Fruit fly (Drosophila melanogaster) whole organism, embryonic: ENCODE measurements around the gene Suv3.
A peak's percentile ranks its signal among the peaks of the same experiment; 100 is the strongest.

Source experiments
- Bgb ChIP-seq: fragments of 200-800 bp; sonication (Bioruptor generic); IDR thresholded peaks from 2 replicates; pipeline ENCODE4 v1.3.6; 2022; ENCODE audit warnings: missing biosample characterization, missing genetic modification characterization; ENCODE audit not compliant: partially characterized antibody
- CG10565 ChIP-seq: fragments of 200-800 bp; sonication (Bioruptor generic); optimal IDR thresholded peaks from 3 replicates; lab custom pipeline; 2016; ENCODE audit warnings: missing biosample characterization, mild to moderate bottlenecking, missing genetic modification characterization
- CG10979 ChIP-seq: fragments of 200-800 bp; sonication (Bioruptor generic); optimal IDR thresholded peaks from 2 replicates; lab custom pipeline; 2018; ENCODE audit warnings: missing biosample characterization, mild to moderate bottlenecking, missing genetic modification characterization, moderate library complexity
- CG12744 ChIP-seq: fragments of 200-800 bp; sonication (Bioruptor generic); optimal IDR thresholded peaks from 2 replicates; lab custom pipeline; 2016; ENCODE audit warnings: missing biosample characterization, missing genetic modification characterization
- CG12769 ChIP-seq: fragments of 200-800 bp; sonication (Bioruptor generic); optimal IDR thresholded peaks from 2 replicates; lab custom pipeline; 2019; ENCODE audit warnings: missing biosample characterization, mild to moderate bottlenecking, missing genetic modification characterization, moderate library complexity
- CG14014 ChIP-seq: fragments of 200-800 bp; sonication (Bioruptor generic); IDR thresholded peaks from 2 replicates; pipeline ENCODE4 v1.3.6; 2022; ENCODE audit warnings: missing biosample characterization, missing genetic modification characterization
- CG14860 ChIP-seq: fragments of 200-800 bp; sonication (Bioruptor generic); IDR thresholded peaks from 3 replicates; pipeline ENCODE4 v1.3.6; 2022; ENCODE audit warnings: missing biosample characterization, missing genetic modification characterization; ENCODE audit not compliant: partially characterized antibody
- CG15269 ChIP-seq: fragments of 200-800 bp; sonication (Bioruptor generic); optimal IDR thresholded peaks from 2 replicates; lab custom pipeline; 2018; ENCODE audit warnings: missing biosample characterization, mild to moderate bottlenecking, missing genetic modification characterization, moderate library complexity
- CG1647 ChIP-seq: fragments of 200-800 bp; sonication (Bioruptor generic); optimal IDR thresholded peaks from 3 replicates; lab custom pipeline; 2016; ENCODE audit warnings: missing biosample characterization, missing genetic modification characterization
- CG16779 ChIP-seq: fragments of 200-800 bp; sonication (Bioruptor generic); IDR thresholded peaks from 2 replicates; pipeline ENCODE4 v1.3.6; 2022; ENCODE audit warnings: missing biosample characterization, missing genetic modification characterization
- CG17385 ChIP-seq: fragments of 200-800 bp; sonication (Bioruptor generic); optimal IDR thresholded peaks from 3 replicates; lab custom pipeline; 2018; ENCODE audit warnings: missing biosample characterization, mild to moderate bottlenecking, missing genetic modification characterization
- CG17568 ChIP-seq: fragments of 200-800 bp; sonication (Bioruptor generic); optimal IDR thresholded peaks from 2 replicates; lab custom pipeline; 2018; ENCODE audit warnings: missing biosample characterization, mild to moderate bottlenecking, missing genetic modification characterization, moderate library complexity
- CG1832 ChIP-seq: fragments of 200-800 bp; sonication (Bioruptor generic); optimal IDR thresholded peaks from 2 replicates; lab custom pipeline; 2017; ENCODE audit warnings: missing biosample characterization, mild to moderate bottlenecking, missing genetic modification characterization, inconsistent platforms
- CG30020 ChIP-seq: fragments of 200-800 bp; optimal IDR thresholded peaks from 2 replicates; lab custom pipeline; 2019; ENCODE audit warnings: missing biosample characterization, mild to moderate bottlenecking, missing genetic modification characterization, moderate library complexity
- CG32767 ChIP-seq: fragments of 200-800 bp; sonication (Bioruptor generic); IDR thresholded peaks from 2 replicates; pipeline ENCODE4 v1.3.6; 2022; ENCODE audit warnings: missing biosample characterization, missing genetic modification characterization
- CG4328 ChIP-seq: fragments of 200-800 bp; sonication (Bioruptor generic); optimal IDR thresholded peaks from 3 replicates; lab custom pipeline; 2017; ENCODE audit warnings: missing biosample characterization, missing genetic modification reagents, missing genetic modification characterization
- CG43689 ChIP-seq: fragments of 200-800 bp; sonication (Bioruptor generic); IDR thresholded peaks from 2 replicates; pipeline ENCODE4 v1.3.6; 2022; ENCODE audit warnings: missing biosample characterization, missing genetic modification characterization
- CG4617 ChIP-seq: fragments of 200-800 bp; sonication (Bioruptor generic); optimal IDR thresholded peaks from 3 replicates; lab custom pipeline; 2016; ENCODE audit warnings: missing biosample characterization, missing genetic modification characterization, borderline replicate concordance
- CG5180 ChIP-seq: fragments of 200-800 bp; sonication (Bioruptor generic); optimal IDR thresholded peaks from 3 replicates; lab custom pipeline; 2017; ENCODE audit warnings: missing biosample characterization, missing genetic modification characterization, mild to moderate bottlenecking, moderate library complexity, missing genetic modification reagents
- CG6813 ChIP-seq: fragments of 200-800 bp; sonication (Bioruptor generic); optimal IDR thresholded peaks from 2 replicates; lab custom pipeline; 2017; ENCODE audit warnings: missing biosample characterization, missing genetic modification characterization, mild to moderate bottlenecking, moderate library complexity, missing genetic modification reagents
- CG7839 ChIP-seq: fragments of 200-800 bp; sonication (Bioruptor generic); optimal IDR thresholded peaks from 3 replicates; lab custom pipeline; 2018; ENCODE audit warnings: missing biosample characterization, mild to moderate bottlenecking, missing genetic modification characterization, moderate library complexity
- CkIIα-i1 ChIP-seq: fragments of 200-800 bp; sonication (Bioruptor generic); IDR thresholded peaks from 2 replicates; pipeline ENCODE4 v1.3.6; 2022; ENCODE audit warnings: missing biosample characterization, missing genetic modification characterization
- Dbx ChIP-seq: fragments of 200-800 bp; sonication (Bioruptor generic); IDR thresholded peaks from 3 replicates; pipeline ENCODE4 v1.3.6; 2022; ENCODE audit warnings: missing biosample characterization, missing genetic modification characterization
- Dek ChIP-seq: fragments of 200-800 bp; sonication (Bioruptor generic); optimal IDR thresholded peaks from 3 replicates; lab custom pipeline; 2019; ENCODE audit warnings: missing biosample characterization, mild to moderate bottlenecking, missing genetic modification characterization, moderate library complexity
- Dref ChIP-seq: fragments of 200-800 bp; sonication (Bioruptor generic); IDR thresholded peaks from 2 replicates; pipeline ENCODE4 v1.3.6; 2022; ENCODE audit warnings: missing biosample characterization, missing genetic modification characterization
- Fer1 ChIP-seq: fragments of 200-800 bp; sonication (Bioruptor generic); optimal IDR thresholded peaks from 2 replicates; lab custom pipeline; 2017; ENCODE audit warnings: missing biosample characterization, mild to moderate bottlenecking, missing genetic modification characterization
- HLH54F ChIP-seq: fragments of 200-800 bp; sonication (Bioruptor generic); optimal IDR thresholded peaks from 3 replicates; lab custom pipeline; 2016; ENCODE audit warnings: missing biosample characterization, missing genetic modification characterization
- Lhr ChIP-seq: fragments of 200-800 bp; sonication (Bioruptor generic); optimal IDR thresholded peaks from 3 replicates; lab custom pipeline; 2017; ENCODE audit warnings: mild to moderate bottlenecking, missing biosample characterization, missing genetic modification reagents, missing genetic modification characterization
- Lim3 ChIP-seq: fragments of 200-800 bp; sonication (Bioruptor generic); IDR thresholded peaks from 2 replicates; pipeline ENCODE4 v1.3.6; 2022; ENCODE audit warnings: missing biosample characterization, missing genetic modification characterization
- MTF-1 ChIP-seq: fragments of 200-800 bp; sonication (Bioruptor generic); optimal IDR thresholded peaks from 2 replicates; lab custom pipeline; 2018; ENCODE audit warnings: missing biosample characterization, mild to moderate bottlenecking, missing genetic modification characterization, borderline replicate concordance
- Nf-YB ChIP-seq: fragments of 200-800 bp; sonication (Bioruptor generic); optimal IDR thresholded peaks from 3 replicates; lab custom pipeline; 2019; ENCODE audit warnings: missing biosample characterization, mild to moderate bottlenecking, missing genetic modification characterization, moderate library complexity
- Ravus ChIP-seq: fragments of 200-800 bp; sonication (Bioruptor generic); IDR thresholded peaks from 2 replicates; pipeline ENCODE4 v1.3.6; 2022; ENCODE audit warnings: missing biosample characterization, missing genetic modification characterization
- Sox100B ChIP-seq: fragments of 200-800 bp; sonication (Bioruptor generic); optimal IDR thresholded peaks from 3 replicates; lab custom pipeline; 2018; ENCODE audit warnings: missing biosample characterization, mild to moderate bottlenecking, missing genetic modification characterization
- Tbp ChIP-seq: fragments of >200 bp; optimal IDR thresholded peaks from 2 replicates; lab custom pipeline; 2018; ENCODE audit warnings: missing biosample characterization, missing genetic modification characterization
- br ChIP-seq: fragments of >200 bp; optimal IDR thresholded peaks from 2 replicates; lab custom pipeline; 2017
- cato ChIP-seq: fragments of 200-800 bp; sonication (Bioruptor generic); optimal IDR thresholded peaks from 2 replicates; lab custom pipeline; 2016; ENCODE audit warnings: missing biosample characterization, missing genetic modification characterization, borderline replicate concordance
- dati ChIP-seq: fragments of 200-800 bp; sonication (Bioruptor generic); IDR thresholded peaks from 2 replicates; pipeline ENCODE4 v1.3.6; 2022; ENCODE audit warnings: missing biosample characterization, missing genetic modification characterization
- dmrt11E ChIP-seq: fragments of 200-800 bp; sonication (Bioruptor generic); optimal IDR thresholded peaks from 3 replicates; lab custom pipeline; 2018; ENCODE audit warnings: missing biosample characterization, mild to moderate bottlenecking, missing genetic modification characterization, moderate library complexity
- dpn ChIP-seq, 2 experiments: fragments of 200-800 bp; sonication (Bioruptor generic); optimal IDR thresholded peaks; 3 replicates each; lab custom pipeline; 2016; ENCODE audit warnings: missing biosample characterization in 2 of 2, missing genetic modification characterization in 2 of 2
- eve ChIP-seq, 2 experiments: fragments of >200 bp; optimal IDR thresholded peaks; 2 replicates each; lab custom pipeline; 2017; ENCODE audit warnings: missing biosample characterization in 2 of 2, missing genetic modification characterization in 2 of 2
- gt ChIP-seq: fragments of 200-800 bp; sonication (Bioruptor generic); IDR thresholded peaks from 2 replicates; pipeline ENCODE4 v1.3.6; 2022; ENCODE audit warnings: missing biosample characterization, missing genetic modification characterization
- hkb ChIP-seq, 2 experiments: fragments of 200-800 bp in 1 of 2; fragments of >200 bp in 1 of 2; sonication (Bioruptor generic) in 1 of 2; IDR thresholded peaks in 1 of 2; optimal IDR thresholded peaks in 1 of 2; 2 replicates each; pipeline versions ENCODE4 v1.3.6 to Lab custom; 2017 to 2022; ENCODE audit warnings: missing biosample characterization in 1 of 2, missing genetic modification characterization in 1 of 2
- knrl ChIP-seq: fragments of 200-800 bp; sonication (Bioruptor generic); IDR thresholded peaks from 3 replicates; pipeline ENCODE4 v1.3.6; 2022; ENCODE audit warnings: missing biosample characterization, missing genetic modification characterization; ENCODE audit not compliant: partially characterized antibody
- repo ChIP-seq: fragments of 200-800 bp; sonication (Bioruptor generic); optimal IDR thresholded peaks from 2 replicates; lab custom pipeline; 2016; ENCODE audit warnings: missing biosample characterization, missing genetic modification characterization
- sens-2 ChIP-seq: fragments of 200-800 bp; sonication (Bioruptor generic); IDR thresholded peaks from 2 replicates; pipeline ENCODE4 v1.3.6; 2022; ENCODE audit warnings: missing biosample characterization, missing genetic modification characterization
- sim ChIP-seq: fragments of 200-800 bp; sonication (Bioruptor generic); IDR thresholded peaks from 2 replicates; pipeline ENCODE4 v1.3.6; 2022; ENCODE audit warnings: missing biosample characterization, missing genetic modification characterization
- sqz ChIP-seq: fragments of 200-800 bp; sonication (Bioruptor generic); optimal IDR thresholded peaks from 3 replicates; lab custom pipeline; 2018; ENCODE audit warnings: missing biosample characterization, mild to moderate bottlenecking, missing genetic modification characterization
- sug ChIP-seq: fragments of 200-800 bp; optimal IDR thresholded peaks from 2 replicates; lab custom pipeline; 2019; ENCODE audit warnings: missing biosample characterization, mild to moderate bottlenecking, missing genetic modification characterization, moderate library complexity
- usp ChIP-seq: fragments of >200 bp; optimal IDR thresholded peaks from 2 replicates; lab custom pipeline; 2017; ENCODE audit warnings: missing biosample characterization, missing genetic modification characterization
- vnd ChIP-seq: fragments of 200-800 bp; sonication (Bioruptor generic); IDR thresholded peaks from 3 replicates; pipeline ENCODE4 v1.3.6; 2022; ENCODE audit warnings: missing biosample characterization, missing genetic modification characterization; ENCODE audit not compliant: partially characterized antibody
- vvl ChIP-seq: fragments of 200-800 bp; sonication (Bioruptor generic); IDR thresholded peaks from 2 replicates; pipeline ENCODE4 v1.3.6; 2022; ENCODE audit warnings: missing biosample characterization, missing genetic modification characterization

Gene Suv3

dm6 chr3R:4337580-4337979 lies 26.2 kb downstream of the Suv3 start, which contains the start of the genes Skp2 and CG1103 (continued):
- TF ChIP-seq CG32767 (no peak), CG12769 (no peak), knrl (no peak), CG17568 (GFP tag; lab: Kevin White, UChicago) (no peak), CkIIα-i1 (no peak), CG15269 (tag; lab: Kevin White, UChicago) (no peak), CG4617 (GFP tag; lab: Kevin White, UChicago) (peak; percentile 72), CG30020 (tag; lab: Kevin White, UChicago) (peak; percentile 71), br (no peak), hkb (optimal IDR thresholded peaks at IDR 0.05; lab: Kevin White, UChicago) (peak; percentile 49), hkb (GFP tag; IDR thresholded peaks at IDR 0.05; lab: Robert Waterston, UW) (no peak; the same call in 1 of the 2 replicates), Dref (GFP tag; lab: Robert Waterston, UW) (peak; percentile 79), repo (no peak), CG17385 (GFP tag; lab: Kevin White, UChicago) (no peak), CG6813 (GFP tag; lab: Kevin White, UChicago) (no peak), Bgb (GFP tag; lab: Robert Waterston, UW) (peak; percentile 54), sens-2 (GFP tag; lab: Robert Waterston, UW) (no peak), Nf-YB (GFP tag; lab: Kevin White, UChicago) (no peak), CG1647 (GFP tag; lab: Kevin White, UChicago) (no peak), CG12744 (GFP tag; lab: Kevin White, UChicago) (no peak), CG1832 (GFP tag; lab: Kevin White, UChicago) (no peak), CG43689 (GFP tag; lab: Robert Waterston, UW) (no peak), HLH54F (GFP tag; lab: Kevin White, UChicago) (no peak), CG7839 (tag; lab: Kevin White, UChicago) (no peak), cato (GFP tag; lab: Kevin White, UChicago) (no peak), CG5180 (GFP tag; lab: Kevin White, UChicago) (no peak), sim (GFP tag; lab: Robert Waterston, UW) (no peak), usp (GFP tag; lab: Kevin White, UChicago) (no peak), eve (GFP tag; optimal IDR thresholded peaks at IDR 0.05; lab: Kevin White, UChicago) (no peak), Lim3 (no peak), CG10979 (tag; lab: Kevin White, UChicago) (no peak), Tbp (GFP tag; lab: Kevin White, UChicago) (no peak), vvl (GFP tag; lab: Robert Waterston, UW) (0 out of 2 replicates have a peak, but pooled peaks have one; percentile 32), Fer1 (GFP tag; lab: Kevin White, UChicago) (no peak), CG14860 (no peak), Dek (tag; lab: Kevin White, UChicago) (no peak), vnd (GFP tag; lab: Robert Waterston, UW) (no peak), Sox100B (no peak), CG16779 (GFP tag; lab: Robert Waterston, UW) (no peak), CG10565 (GFP tag; lab: Kevin White, UChicago) (no peak), CG14014 (GFP tag; lab: Robert Waterston, UW) (no peak), Lhr (GFP tag; lab: Kevin White, UChicago) (peak; percentile 59), dati (GFP tag; lab: Robert Waterston, UW) (no peak), gt (GFP tag; lab: Robert Waterston, UW) (no peak), dmrt11E (tag; lab: Kevin White, UChicago) (no peak), Ravus (GFP tag; lab: Robert Waterston, UW) (no peak), CG4328 (GFP tag; lab: Kevin White, UChicago) (no peak), MTF-1 (no peak), dpn (GFP tag; optimal IDR thresholded peaks at IDR 0.05; lab: Kevin White, UChicago) (peak; percentile 13 to 16), Dbx (GFP tag; lab: Robert Waterston, UW) (no peak), sqz (no peak), sug (tag; lab: Kevin White, UChicago) (no peak)
